Worm (Caenorhabditis elegans) whole organism, late embryonic: ENCODE measurements around the gene mpk-2.

Source experiments
- pha-2 ChIP-seq: sonication (generic microtip); optimal IDR thresholded peaks from 2 replicates; lab custom pipeline; 2017; ENCODE audit warnings: mild to moderate bottlenecking, missing genetic modification characterization, missing compliant biosample characterization
- sox-2 ChIP-seq: fragments of 200-800 bp; sonication (Bioruptor generic); IDR thresholded peaks from 2 replicates; pipeline ENCODE4 v1.3.6; 2022; ENCODE audit warnings: missing genetic modification reagents, missing genetic modification characterization, missing compliant biosample characterization

DNA sequence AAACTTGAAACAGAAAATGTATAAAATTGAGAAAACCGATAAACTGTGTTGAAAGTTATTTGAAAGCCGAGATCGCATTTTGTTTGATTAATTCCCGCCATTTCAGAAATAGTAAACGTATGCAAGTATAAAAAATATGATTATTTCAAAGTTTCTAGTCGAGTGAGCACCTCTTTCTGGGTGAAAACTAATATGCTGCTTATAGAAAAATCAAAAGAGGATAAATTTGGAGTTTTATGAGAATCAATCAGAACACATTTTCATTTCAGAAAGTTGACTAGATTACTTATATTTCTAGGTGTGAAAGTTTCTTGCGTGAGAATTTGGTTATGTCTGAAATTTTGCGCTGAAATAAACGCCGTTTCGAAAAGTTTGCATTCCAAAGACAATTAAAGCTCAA, 53.6 kb downstream of the mpk-2 start, which contains the start of gene srb-13:
- TF ChIP-seq sox-2 (GFP tag; lab: Robert Waterston, UW) (no peak), pha-2 (tag; lab: Kevin White, UChicago) (no peak)
